Worm (Caenorhabditis elegans) whole organism, mixed stage, embryonic: ENCODE results near the gene F09C6.16.

Experiments used
- M03D4.4 ChIP-seq: sonication (generic microtip); optimal IDR thresholded peaks from 2 replicates; lab custom pipeline; 2017; ENCODE audit warnings: mild to moderate bottlenecking, missing genetic modification characterization, missing compliant biosample characterization
- bed-3 ChIP-seq: fragments of 200-800 bp; sonication (Bioruptor generic); optimal IDR thresholded peaks from 3 replicates; lab custom pipeline; 2018; ENCODE audit warnings: mild to moderate bottlenecking, missing genetic modification characterization, moderate library complexity, missing compliant biosample characterization
- ceh-83 ChIP-seq: fragments of 200-800 bp; sonication (Bioruptor generic); optimal IDR thresholded peaks from 2 replicates; lab custom pipeline; 2018; ENCODE audit warnings: mild to moderate bottlenecking, missing genetic modification characterization, missing compliant biosample characterization
- drap-1 ChIP-seq: fragments of 200-800 bp; sonication (Bioruptor generic); optimal IDR thresholded peaks from 3 replicates; lab custom pipeline; 2018; ENCODE audit warnings: mild to moderate bottlenecking, missing genetic modification characterization, missing compliant biosample characterization
- elt-3 ChIP-seq: fragments of 150-350 bp; optimal IDR thresholded peaks from 2 replicates; lab custom pipeline; 2014; ENCODE audit warnings: missing biosample characterization, missing genetic modification characterization
- lin-13 ChIP-seq: fragments of 150-350 bp; optimal IDR thresholded peaks from 2 replicates; lab custom pipeline; 2014; ENCODE audit warnings: missing biosample characterization, missing genetic modification characterization
- lin-32 ChIP-seq: fragments of 200-800 bp; sonication (Bioruptor generic); optimal IDR thresholded peaks from 2 replicates; lab custom pipeline; 2018; ENCODE audit warnings: mild to moderate bottlenecking, missing genetic modification characterization, missing compliant biosample characterization
- mep-1 ChIP-seq: fragments of 150-350 bp; optimal IDR thresholded peaks from 2 replicates; lab custom pipeline; 2017; ENCODE audit warnings: missing biosample characterization, missing genetic modification reagents, missing genetic modification characterization, inconsistent platforms
- nhr-12 ChIP-seq: fragments of 150-350 bp; optimal IDR thresholded peaks from 2 replicates; lab custom pipeline; 2014; ENCODE audit warnings: missing biosample characterization, missing genetic modification characterization
- nhr-237 ChIP-seq: fragments of 150-350 bp; optimal IDR thresholded peaks from 2 replicates; lab custom pipeline; 2014; ENCODE audit warnings: missing biosample characterization, missing genetic modification characterization
- pha-4 ChIP-seq: fragments of 150-350 bp; optimal IDR thresholded peaks from 2 replicates; lab custom pipeline; 2018; ENCODE audit warnings: missing biosample characterization, missing genetic modification reagents, missing genetic modification characterization
- snpc-4 ChIP-seq: fragments of 150-350 bp; optimal IDR thresholded peaks from 2 replicates; lab custom pipeline; 2014; ENCODE audit warnings: missing biosample characterization, missing genetic modification characterization
- unc-39 ChIP-seq: fragments of 150-350 bp; optimal IDR thresholded peaks from 2 replicates; lab custom pipeline; 2014; ENCODE audit warnings: missing biosample characterization, missing genetic modification characterization
- ztf-11 ChIP-seq: fragments of 150-350 bp; optimal IDR thresholded peaks from 2 replicates; lab custom pipeline; 2014; ENCODE audit warnings: missing biosample characterization, missing genetic modification characterization

- TF ChIP-seq bed-3 (GFP tag; lab: Kevin White, UChicago) (no peak), nhr-12 (tag; lab: Kevin White, UChicago) (no peak), lin-32 (no peak), unc-39 (no peak), nhr-237 (tag; lab: Kevin White, UChicago) (no peak), ztf-11 (tag; lab: Kevin White, UChicago) (no peak), snpc-4 (tag; lab: Kevin White, UChicago) (no peak), lin-13 (tag; lab: Kevin White, UChicago) (no peak), pha-4 (tag; lab: Kevin White, UChicago) (no peak), elt-3 (tag; lab: Kevin White, UChicago) (no peak), M03D4.4 (tag; lab: Kevin White, UChicago) (no peak), ceh-83 (GFP tag; lab: Kevin White, UChicago) (no peak), mep-1 (tag; lab: Kevin White, UChicago) (no peak), drap-1 (GFP tag; lab: Kevin White, UChicago) (no peak)
Observed at ce11 chrV:16865404-16865803, 44.4 kb downstream of the F09C6.16 start, which contains the start of gene clec-28.
